Worm (Caenorhabditis elegans): ENCODE measurements around the gene F19B6.1.

The F19B6.1 gene

ce11 chrIV:12371879-12372278 is 36.0 kb upstream of the F19B6.1 start, which contains the start of gene wdr-46 (continued):
- TF ChIP-seq hlh-30 (tag; optimal IDR thresholded peaks at IDR 0.05; ENCODE audit: insufficient read depth) (peak; percentile 82), zag-1 (tag; optimal IDR thresholded peaks at IDR 0.05) (no peak), skn-1 (tag; optimal IDR thresholded peaks at IDR 0.05) (no peak), tra-1 (GFP tag; IDR thresholded peaks at IDR 0.05) (0 out of 2 replicates have a peak, but pooled peaks have one; percentile 9), zfp-2 (tag; optimal IDR thresholded peaks at IDR 0.05) (no peak), R02D3.7 (tag; optimal IDR thresholded peaks at IDR 0.05) (no peak), zfp-3 (GFP tag; conservative IDR thresholded peaks at IDR 0.05) (peak; percentile 63; the same call in 1 of the 2 replicates), ceh-28 (tag; optimal IDR thresholded peaks at IDR 0.05) (no peak), nhr-28 (tag; optimal IDR thresholded peaks at IDR 0.05) (peak; percentile 50), Y105C5A.15 (GFP tag; IDR thresholded peaks at IDR 0.05) (no peak), unc-39 (tag; optimal IDR thresholded peaks at IDR 0.05) (no peak), F37D6.2 (tag; optimal IDR thresholded peaks at IDR 0.05) (peak; percentile 47), ctbp-1 (GFP tag; IDR thresholded peaks at IDR 0.05) (0 out of 2 replicates have a peak, but pooled peaks have one; percentile 7), cey-2 (tag; optimal IDR thresholded peaks at IDR 0.05; ENCODE audit: borderline replicate concordance, insufficient read depth) (peak; percentile 7), rbr-2 (tag; optimal IDR thresholded peaks at IDR 0.05) (peak; percentile 71), zip-11 (GFP tag; IDR thresholded peaks at IDR 0.05) (no peak), Y48G9A.11 (GFP tag; IDR thresholded peaks at IDR 0.05) (0 out of 2 replicates have a peak, but pooled peaks have one; percentile 21), nhr-25 (tag; optimal IDR thresholded peaks at IDR 0.05; ENCODE audit: borderline replicate concordance, insufficient read depth) (peak; percentile 15), dpl-1 (GFP tag; optimal IDR thresholded peaks at IDR 0.05) (peak; percentile 99), hlh-11 (tag; optimal IDR thresholded peaks at IDR 0.05) (peak; percentile 62), nhr-76 (tag; optimal IDR thresholded peaks at IDR 0.05) (no peak), nhr-41 (GFP tag; IDR thresholded peaks at IDR 0.05) (no peak), nhr-102 (tag; optimal IDR thresholded peaks at IDR 0.05) (peak; percentile 78), dmd-9 (GFP tag; IDR thresholded peaks at IDR 0.05) (no peak), nhr-48 (tag; optimal IDR thresholded peaks at IDR 0.05) (no peak), nhr-6 (tag; optimal IDR thresholded peaks at IDR 0.05) (peak; percentile 47), lin-15B (tag; optimal IDR thresholded peaks at IDR 0.05) (no peak), lsy-2 (tag; optimal IDR thresholded peaks at IDR 0.05) (peak; percentile 98 to 100), dmd-6 (GFP tag; IDR thresholded peaks at IDR 0.05) (peak; percentile 54), aha-1 (tag) (peak; percentile 93), pha-4 (GFP tag; IDR thresholded peaks at IDR 0.05) (no peak; the same call in 1 of the 2 replicates), pha-4 (tag; optimal IDR thresholded peaks at IDR 0.05) (peak; percentile 63), mes-2 (tag; optimal IDR thresholded peaks at IDR 0.05; ENCODE audit: poor library complexity, severe bottlenecking) (peak; percentile 91), jun-1 (tag; optimal IDR thresholded peaks at IDR 0.05) (peak; percentile 20), ceh-20 (GFP tag; IDR thresholded peaks at IDR 0.05) (peak; percentile 30; the same call in 1 of the 2 replicates)

DNA sequence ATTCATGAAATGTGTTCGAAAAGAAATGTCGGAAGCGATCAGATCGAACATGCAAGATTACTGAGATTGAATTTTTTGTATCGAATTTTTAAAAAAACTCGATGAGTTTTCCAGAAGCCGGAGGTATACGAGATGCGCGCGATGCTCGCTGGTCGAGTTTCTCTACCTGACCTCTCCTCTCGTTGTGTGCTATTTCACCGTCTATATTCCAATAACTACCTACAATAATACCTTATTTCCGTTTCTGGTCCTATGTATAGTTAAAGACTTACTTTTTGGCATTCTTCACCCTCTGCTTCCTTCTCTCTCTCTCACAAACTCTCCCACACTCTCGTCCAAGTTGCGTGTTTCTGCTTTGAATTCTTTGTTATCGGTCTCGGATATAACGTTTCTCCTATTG is 35.5 kb upstream of the F19B6.1 start:
- TF ChIP-seq snpc-4 (tag; optimal IDR thresholded peaks at IDR 0.05) (no peak), lin-38 (GFP tag; IDR thresholded peaks at IDR 0.05) (peak; percentile 9; the same call in 1 of the 2 replicates), mxl-2 (GFP tag; conservative IDR thresholded peaks at IDR 0.05) (no peak), tag-97 (GFP tag; IDR thresholded peaks at IDR 0.05) (no peak), ztf-11 (tag; optimal IDR thresholded peaks at IDR 0.05) (no peak), saeg-2 (GFP tag; IDR thresholded peaks at IDR 0.05) (no peak), mdt-29 (GFP tag; IDR thresholded peaks at IDR 0.05) (no peak), Y48G9A.11 (GFP tag; IDR thresholded peaks at IDR 0.05) (0 out of 2 replicates have a peak, but pooled peaks have one; percentile 17), nhr-111 (GFP tag; optimal IDR thresholded peaks at IDR 0.05) (no peak), nhr-25 (tag; optimal IDR thresholded peaks at IDR 0.05; ENCODE audit: borderline replicate concordance, insufficient read depth) (no peak), R02D3.7 (tag; optimal IDR thresholded peaks at IDR 0.05) (no peak), ZK337.2 (GFP tag; IDR thresholded peaks at IDR 0.05) (no peak), nhr-102 (tag; optimal IDR thresholded peaks at IDR 0.05) (no peak), madf-5 (GFP tag; IDR thresholded peaks at IDR 0.05) (0 out of 4 replicates have a peak, but pooled peaks of 1 of the 2 experiments have one; percentile 7), set-16 (GFP tag; IDR thresholded peaks at IDR 0.05) (no peak), tra-1 (GFP tag; IDR thresholded peaks at IDR 0.05) (no peak), pha-4 (GFP tag; IDR thresholded peaks at IDR 0.05) (no peak), pha-4 (tag; optimal IDR thresholded peaks at IDR 0.05) (no peak), snpc-1.2 (GFP tag; IDR thresholded peaks at IDR 0.05) (no peak), hmg-1.1 (GFP tag; IDR thresholded peaks at IDR 0.05) (no peak)

Measured in whole organism, L4 larva.